Fruit fly (Drosophila melanogaster) whole organism, embryonic: ENCODE measurements around the gene CG17028.

ENCODE experiments used
- Atf-2 ChIP-seq: fragments of 200-800 bp; sonication (Bioruptor generic); optimal IDR thresholded peaks from 2 replicates; lab custom pipeline; 2016; ENCODE audit warnings: missing biosample characterization, missing genetic modification characterization
- B-H2 ChIP-seq: fragments of 200-800 bp; sonication (Bioruptor generic); optimal IDR thresholded peaks from 2 replicates; lab custom pipeline; 2018; ENCODE audit warnings: missing biosample characterization, mild to moderate bottlenecking, missing genetic modification characterization
- CG10147 ChIP-seq: fragments of 200-800 bp; sonication (Bioruptor generic); optimal IDR thresholded peaks from 2 replicates; lab custom pipeline; 2019; ENCODE audit warnings: missing biosample characterization, mild to moderate bottlenecking, missing genetic modification characterization, moderate library complexity
- CG13287 ChIP-seq: fragments of 200-800 bp; sonication (Bioruptor generic); IDR thresholded peaks from 2 replicates; pipeline ENCODE4 v1.3.6; 2022; ENCODE audit warnings: missing biosample characterization, missing genetic modification characterization; ENCODE audit not compliant: partially characterized antibody
- CG13296 ChIP-seq: fragments of 200-800 bp; sonication (Bioruptor generic); optimal IDR thresholded peaks from 3 replicates; lab custom pipeline; 2018; ENCODE audit warnings: missing biosample characterization, mild to moderate bottlenecking, missing genetic modification characterization
- CG13624 ChIP-seq: fragments of 200-800 bp; sonication (Bioruptor generic); optimal IDR thresholded peaks from 2 replicates; lab custom pipeline; 2016; ENCODE audit warnings: missing biosample characterization, missing genetic modification characterization
- CG14710 ChIP-seq: fragments of 200-800 bp; sonication (Bioruptor generic); optimal IDR thresholded peaks from 3 replicates; lab custom pipeline; 2019; ENCODE audit warnings: missing biosample characterization, mild to moderate bottlenecking, missing genetic modification characterization, moderate library complexity
- CG15696 ChIP-seq: fragments of 200-800 bp; sonication (Bioruptor generic); optimal IDR thresholded peaks from 2 replicates; lab custom pipeline; 2019; ENCODE audit warnings: missing biosample characterization, mild to moderate bottlenecking, missing genetic modification characterization, moderate library complexity
- CG1647 ChIP-seq: fragments of 200-800 bp; sonication (Bioruptor generic); optimal IDR thresholded peaks from 3 replicates; lab custom pipeline; 2016; ENCODE audit warnings: missing biosample characterization, missing genetic modification characterization
- CG18599 ChIP-seq: fragments of 200-800 bp; sonication (Bioruptor generic); optimal IDR thresholded peaks from 3 replicates; lab custom pipeline; 2017; ENCODE audit warnings: missing biosample characterization, missing genetic modification characterization, mild to moderate bottlenecking, moderate library complexity, missing genetic modification reagents
- CG18619 ChIP-seq: fragments of 200-800 bp; sonication (Bioruptor generic); optimal IDR thresholded peaks from 3 replicates; lab custom pipeline; 2017; ENCODE audit warnings: missing biosample characterization, mild to moderate bottlenecking, missing genetic modification characterization
- CG18764 ChIP-seq: fragments of 200-800 bp; sonication (Bioruptor generic); optimal IDR thresholded peaks from 3 replicates; lab custom pipeline; 2016; ENCODE audit warnings: missing biosample characterization, missing genetic modification characterization
- CG2129 ChIP-seq: fragments of 200-800 bp; sonication (Bioruptor generic); IDR thresholded peaks from 2 replicates; pipeline ENCODE4 v1.3.6; 2022; ENCODE audit warnings: missing biosample characterization, missing genetic modification characterization; ENCODE audit not compliant: partially characterized antibody
- CG3163 ChIP-seq: fragments of 200-800 bp; sonication (Bioruptor generic); optimal IDR thresholded peaks from 3 replicates; lab custom pipeline; 2016; ENCODE audit warnings: missing biosample characterization, missing genetic modification characterization
- CG33557 ChIP-seq: fragments of 200-800 bp; sonication (Bioruptor generic); optimal IDR thresholded peaks from 2 replicates; lab custom pipeline; 2019; ENCODE audit warnings: missing biosample characterization, mild to moderate bottlenecking, missing genetic modification characterization, moderate library complexity
- CG34224 ChIP-seq: fragments of 200-800 bp; sonication (Bioruptor generic); IDR thresholded peaks from 3 replicates; pipeline ENCODE4 v1.3.6; 2022; ENCODE audit warnings: missing biosample characterization, missing genetic modification characterization; ENCODE audit not compliant: partially characterized antibody
- CG3838 ChIP-seq: fragments of 200-800 bp; sonication (Bioruptor generic); optimal IDR thresholded peaks from 3 replicates; lab custom pipeline; 2016; ENCODE audit warnings: missing biosample characterization, missing genetic modification characterization
- CG4282 ChIP-seq: fragments of 200-800 bp; sonication (Bioruptor generic); optimal IDR thresholded peaks from 2 replicates; lab custom pipeline; 2016; ENCODE audit warnings: missing biosample characterization, missing genetic modification characterization
- CG4404 ChIP-seq: fragments of 200-800 bp; sonication (Bioruptor generic); IDR thresholded peaks from 2 replicates; pipeline ENCODE4 v1.3.6; 2022; ENCODE audit warnings: missing biosample characterization, missing genetic modification characterization
- CG8388 ChIP-seq: fragments of 200-800 bp; sonication (Bioruptor generic); optimal IDR thresholded peaks from 2 replicates; lab custom pipeline; 2019; ENCODE audit warnings: missing biosample characterization, mild to moderate bottlenecking, missing genetic modification characterization, moderate library complexity
- CG8478 ChIP-seq: fragments of >200 bp; optimal IDR thresholded peaks from 2 replicates; lab custom pipeline; 2018
- D19A ChIP-seq: fragments of 200-800 bp; optimal IDR thresholded peaks from 3 replicates; lab custom pipeline; 2019; ENCODE audit warnings: missing biosample characterization, mild to moderate bottlenecking, missing genetic modification characterization, moderate library complexity
- Eip74EF ChIP-seq, 2 experiments: fragments of 200-800 bp in 1 of 2; fragments of >200 bp in 1 of 2; sonication (Bioruptor generic) in 1 of 2; optimal IDR thresholded peaks; 2 replicates each; lab custom pipeline; 2017 to 2019; ENCODE audit warnings: missing biosample characterization in 2 of 2, missing genetic modification characterization in 2 of 2, mild to moderate bottlenecking in 1 of 2, moderate library complexity in 1 of 2
- NFAT ChIP-seq: fragments of 200-800 bp; sonication (Bioruptor generic); IDR thresholded peaks from 2 replicates; pipeline ENCODE4 v1.3.6; 2022; ENCODE audit warnings: missing biosample characterization, missing genetic modification characterization
- NK7.1 ChIP-seq: fragments of 200-800 bp; sonication (Bioruptor generic); optimal IDR thresholded peaks from 3 replicates; lab custom pipeline; 2016; ENCODE audit warnings: missing biosample characterization, missing genetic modification characterization
- Nf-YC ChIP-seq: fragments of 200-800 bp; optimal IDR thresholded peaks from 3 replicates; lab custom pipeline; 2019; ENCODE audit warnings: missing biosample characterization, mild to moderate bottlenecking, missing genetic modification characterization, moderate library complexity
- Optix ChIP-seq: fragments of 200-800 bp; sonication (Bioruptor generic); IDR thresholded peaks from 3 replicates; pipeline ENCODE4 v1.3.6; 2022; ENCODE audit warnings: missing biosample characterization, missing genetic modification characterization
- Ptx1 ChIP-seq: fragments of 200-800 bp; sonication (Bioruptor generic); IDR thresholded peaks from 2 replicates; pipeline ENCODE4 v1.3.6; 2022; ENCODE audit warnings: missing biosample characterization, missing genetic modification characterization
- Sry-β ChIP-seq: fragments of 200-800 bp; sonication (Bioruptor generic); optimal IDR thresholded peaks from 2 replicates; lab custom pipeline; 2018; ENCODE audit warnings: missing biosample characterization, mild to moderate bottlenecking, missing genetic modification characterization, moderate library complexity
- Trl ChIP-seq, 3 experiments: fragments of >200 bp in 2 of 3; fragments of 200-800 bp in 1 of 3; sonication (Bioruptor generic) in 1 of 3; optimal IDR thresholded peaks; 2 replicates in 1 of 3; 3 replicates in 2 of 3; lab custom pipeline; 2016 to 2017; ENCODE audit warnings: missing biosample characterization in 1 of 3, missing genetic modification characterization in 1 of 3
- ab ChIP-seq: fragments of 200-800 bp; sonication (Bioruptor generic); optimal IDR thresholded peaks from 2 replicates; lab custom pipeline; 2016; ENCODE audit warnings: missing biosample characterization, missing genetic modification characterization
- az2 ChIP-seq: fragments of 200-800 bp; sonication (Bioruptor generic); optimal IDR thresholded peaks from 3 replicates; lab custom pipeline; 2016; ENCODE audit warnings: missing biosample characterization, missing genetic modification characterization
- bigmax ChIP-seq: fragments of 200-800 bp; sonication (Bioruptor generic); optimal IDR thresholded peaks from 2 replicates; lab custom pipeline; 2018; ENCODE audit warnings: missing biosample characterization, mild to moderate bottlenecking, missing genetic modification characterization
- bowl ChIP-seq: fragments of 200-800 bp; sonication (Bioruptor generic); IDR thresholded peaks from 2 replicates; pipeline ENCODE4 v1.3.6; 2022; ENCODE audit warnings: missing biosample characterization, missing genetic modification characterization
- chif ChIP-seq, 2 experiments: fragments of 200-800 bp; sonication (Bioruptor generic); optimal IDR thresholded peaks; 3 replicates each; lab custom pipeline; 2016; ENCODE audit warnings: missing biosample characterization in 2 of 2, missing genetic modification characterization in 2 of 2
- dimm ChIP-seq: fragments of 200-800 bp; sonication (Bioruptor generic); IDR thresholded peaks from 2 replicates; pipeline ENCODE4 v1.3.6; 2022; ENCODE audit warnings: missing biosample characterization, missing genetic modification characterization
- en ChIP-seq: fragments of 200-800 bp; sonication (Bioruptor generic); optimal IDR thresholded peaks from 2 replicates; lab custom pipeline; 2016; ENCODE audit warnings: missing biosample characterization, missing genetic modification characterization
- exex ChIP-seq: fragments of 200-800 bp; sonication (Bioruptor generic); optimal IDR thresholded peaks from 4 replicates; lab custom pipeline; 2018; ENCODE audit warnings: missing biosample characterization, mild to moderate bottlenecking, missing genetic modification characterization, moderate library complexity
- gcm2 ChIP-seq: fragments of 200-800 bp; sonication (Bioruptor generic); optimal IDR thresholded peaks from 2 replicates; lab custom pipeline; 2016; ENCODE audit warnings: missing biosample characterization, missing genetic modification characterization
- grn ChIP-seq: fragments of 200-800 bp; sonication (Bioruptor generic); optimal IDR thresholded peaks from 3 replicates; lab custom pipeline; 2017; ENCODE audit warnings: missing biosample characterization, missing genetic modification characterization
- hb ChIP-seq: fragments of 200-800 bp; sonication (Bioruptor generic); IDR thresholded peaks from 3 replicates; pipeline ENCODE4 v1.3.6; 2022; ENCODE audit warnings: missing biosample characterization, missing genetic modification characterization; ENCODE audit not compliant: partially characterized antibody
- mam ChIP-seq: fragments of 200-800 bp; sonication (Bioruptor generic); optimal IDR thresholded peaks from 3 replicates; lab custom pipeline; 2016; ENCODE audit warnings: missing biosample characterization, missing genetic modification characterization
- odd ChIP-seq: fragments of 200-800 bp; sonication (Bioruptor generic); optimal IDR thresholded peaks from 2 replicates; lab custom pipeline; 2017; ENCODE audit warnings: missing biosample characterization, mild to moderate bottlenecking, missing genetic modification characterization
- onecut ChIP-seq: fragments of 200-800 bp; sonication (Bioruptor generic); IDR thresholded peaks from 2 replicates; pipeline ENCODE4 v1.3.6; 2022; ENCODE audit warnings: missing biosample characterization, missing genetic modification characterization
- psq ChIP-seq: fragments of 200-800 bp; sonication (Bioruptor generic); optimal IDR thresholded peaks from 2 replicates; lab custom pipeline; 2017; ENCODE audit warnings: missing biosample characterization, missing genetic modification characterization
- pzg ChIP-seq: fragments of 200-800 bp; sonication (Bioruptor generic); optimal IDR thresholded peaks from 3 replicates; lab custom pipeline; 2018; ENCODE audit warnings: missing biosample characterization, mild to moderate bottlenecking, missing genetic modification characterization, moderate library complexity
- sd ChIP-seq: fragments of 200-800 bp; sonication (Bioruptor generic); optimal IDR thresholded peaks from 3 replicates; lab custom pipeline; 2018; ENCODE audit warnings: missing biosample characterization, mild to moderate bottlenecking, missing genetic modification characterization, moderate library complexity
- sens-2 ChIP-seq: fragments of 200-800 bp; sonication (Bioruptor generic); IDR thresholded peaks from 2 replicates; pipeline ENCODE4 v1.3.6; 2022; ENCODE audit warnings: missing biosample characterization, missing genetic modification characterization
- sim ChIP-seq: fragments of 200-800 bp; sonication (Bioruptor generic); IDR thresholded peaks from 2 replicates; pipeline ENCODE4 v1.3.6; 2022; ENCODE audit warnings: missing biosample characterization, missing genetic modification characterization
- unpg ChIP-seq: fragments of 200-800 bp; sonication (Bioruptor generic); optimal IDR thresholded peaks from 3 replicates; lab custom pipeline; 2018; ENCODE audit warnings: missing biosample characterization, mild to moderate bottlenecking, missing genetic modification characterization, moderate library complexity

CG17028 gene

dm6 chr3L:16021064-16021683 lies 42.9 kb downstream of the CG17028 start (continued):
- no peak for TF ChIP-seq CG4282 (GFP tag; lab: Kevin White, UChicago)
- no peak for TF ChIP-seq NK7.1 (GFP tag; lab: Kevin White, UChicago)
- TF ChIP-seq en = no peak
- no peak for TF ChIP-seq grn (GFP tag; lab: Kevin White, UChicago)
- TF ChIP-seq CG18619 (GFP tag; lab: Kevin White, UChicago) = peak; percentile 12
- TF ChIP-seq CG34224 (GFP tag; lab: Robert Waterston, UW) = no peak
- TF ChIP-seq dimm (GFP tag; lab: Robert Waterston, UW) = no peak
- TF ChIP-seq gcm2 (GFP tag; lab: Kevin White, UChicago) = no peak
- no peak for TF ChIP-seq exex (tag; lab: Kevin White, UChicago)
- TF ChIP-seq CG2129 (GFP tag; lab: Robert Waterston, UW) = no peak
- TF ChIP-seq Atf-2 (GFP tag; lab: Kevin White, UChicago) = peak; percentile 60
- TF ChIP-seq odd (GFP tag; lab: Kevin White, UChicago) = no peak
- TF ChIP-seq ab (GFP tag; lab: Kevin White, UChicago) = no peak
- TF ChIP-seq hb (GFP tag; lab: Robert Waterston, UW) = no peak
- peak; percentile 59 for TF ChIP-seq az2 (GFP tag; lab: Kevin White, UChicago)
- TF ChIP-seq onecut (GFP tag; lab: Robert Waterston, UW) = peak; percentile 27; the same call in 1 of the 2 replicates
- TF ChIP-seq sd = no peak
- peak; percentile 1 for TF ChIP-seq mam
- no peak for TF ChIP-seq Optix (GFP tag; lab: Robert Waterston, UW)
- no peak for TF ChIP-seq Eip74EF (GFP tag; optimal IDR thresholded peaks at IDR 0.05; lab: Kevin White, UChicago)
- peak; percentile 90 for TF ChIP-seq CG15696 (tag; lab: Kevin White, UChicago)
- TF ChIP-seq CG18764 (GFP tag; lab: Kevin White, UChicago) = peak; percentile 10
- no peak for TF ChIP-seq bigmax (GFP tag; lab: Kevin White, UChicago)
- TF ChIP-seq CG33557 (GFP tag; lab: Kevin White, UChicago) = peak; percentile 70
- no peak for TF ChIP-seq CG10147 (GFP tag; lab: Kevin White, UChicago)
- peak; percentile 23; the same call in 1 of the 2 replicates for TF ChIP-seq sens-2 (GFP tag; lab: Robert Waterston, UW)
- TF ChIP-seq CG1647 (GFP tag; lab: Kevin White, UChicago) = no peak
- TF ChIP-seq sim (GFP tag; lab: Robert Waterston, UW) = 0 out of 2 replicates have a peak, but pooled peaks have one; percentile 63
- TF ChIP-seq CG14710 = peak; percentile 82
- TF ChIP-seq D19A (tag; lab: Kevin White, UChicago) = peak; percentile 65
- no peak for TF ChIP-seq psq (GFP tag; lab: Kevin White, UChicago)
- TF ChIP-seq CG13287 (GFP tag; lab: Robert Waterston, UW) = no peak
- TF ChIP-seq Nf-YC (tag; lab: Kevin White, UChicago) = no peak
- TF ChIP-seq CG8388 (GFP tag; lab: Kevin White, UChicago) = peak; percentile 62
- TF ChIP-seq NFAT (GFP tag; lab: Robert Waterston, UW) = no peak
- no peak for TF ChIP-seq Sry-β (GFP tag; lab: Kevin White, UChicago)
- TF ChIP-seq CG13624 (GFP tag; lab: Kevin White, UChicago) = no peak
- peak; percentile 35 to 82 for TF ChIP-seq chif (GFP tag; optimal IDR thresholded peaks at IDR 0.05; lab: Kevin White, UChicago)
- no peak for TF ChIP-seq B-H2 (GFP tag; lab: Kevin White, UChicago)
- no peak for TF ChIP-seq CG8478
- TF ChIP-seq Trl (optimal IDR thresholded peaks at IDR 0.05; lab: Kevin White, UChicago) = no peak
- peak; percentile 57 for TF ChIP-seq Trl (GFP tag; optimal IDR thresholded peaks at IDR 0.05; lab: Kevin White, UChicago)
- TF ChIP-seq CG3163 = peak; percentile 28
- TF ChIP-seq CG3838 (GFP tag; lab: Kevin White, UChicago) = no peak
- TF ChIP-seq pzg (GFP tag; lab: Kevin White, UChicago) = no peak
- TF ChIP-seq bowl (GFP tag; lab: Robert Waterston, UW) = no peak
- TF ChIP-seq CG18599 (GFP tag; lab: Kevin White, UChicago) = no peak
- TF ChIP-seq Ptx1 (GFP tag; lab: Robert Waterston, UW) = no peak
- TF ChIP-seq CG13296 (GFP tag; lab: Kevin White, UChicago) = no peak
- peak; percentile 79 for TF ChIP-seq CG4404
- peak; percentile 65 for TF ChIP-seq unpg (GFP tag; lab: Kevin White, UChicago)
